Fruit fly (Drosophila melanogaster) whole organism, pupa: ENCODE results near the gene CG13039.

Experiments
- CG34367 ChIP-seq: fragments of 200-800 bp; sonication (Bioruptor generic); optimal IDR thresholded peaks from 2 replicates; lab custom pipeline; 2018; ENCODE audit warnings: missing biosample characterization, mild to moderate bottlenecking, missing genetic modification characterization
- D1 ChIP-seq: fragments of 200-800 bp; sonication (Bioruptor generic); optimal IDR thresholded peaks from 2 replicates; lab custom pipeline; 2018; ENCODE audit warnings: missing biosample characterization, mild to moderate bottlenecking, missing genetic modification characterization, moderate library complexity
- EcR ChIP-seq: fragments of 200-800 bp; sonication (Bioruptor generic); optimal IDR thresholded peaks from 3 replicates; lab custom pipeline; 2019; ENCODE audit warnings: missing biosample characterization, missing genetic modification characterization, mild to moderate bottlenecking, moderate library complexity, missing genetic modification reagents
- Ets98B ChIP-seq: fragments of 200-800 bp; sonication (Bioruptor generic); IDR thresholded peaks from 2 replicates; pipeline ENCODE4 v1.3.6; 2022; ENCODE audit warnings: missing biosample characterization, missing genetic modification characterization
- Pif1A ChIP-seq: fragments of 200-800 bp; sonication (Bioruptor generic); optimal IDR thresholded peaks from 3 replicates; lab custom pipeline; 2016; ENCODE audit warnings: missing biosample characterization, missing genetic modification characterization
- Snoo ChIP-seq: fragments of 200-800 bp; sonication (Bioruptor generic); optimal IDR thresholded peaks from 3 replicates; lab custom pipeline; 2017; ENCODE audit warnings: missing biosample characterization, mild to moderate bottlenecking, missing genetic modification characterization, inconsistent platforms
- rn ChIP-seq: fragments of 200-800 bp; sonication (Bioruptor generic); IDR thresholded peaks from 2 replicates; pipeline ENCODE4 v1.3.6; 2022; ENCODE audit warnings: missing biosample characterization, missing genetic modification characterization

DNA sequence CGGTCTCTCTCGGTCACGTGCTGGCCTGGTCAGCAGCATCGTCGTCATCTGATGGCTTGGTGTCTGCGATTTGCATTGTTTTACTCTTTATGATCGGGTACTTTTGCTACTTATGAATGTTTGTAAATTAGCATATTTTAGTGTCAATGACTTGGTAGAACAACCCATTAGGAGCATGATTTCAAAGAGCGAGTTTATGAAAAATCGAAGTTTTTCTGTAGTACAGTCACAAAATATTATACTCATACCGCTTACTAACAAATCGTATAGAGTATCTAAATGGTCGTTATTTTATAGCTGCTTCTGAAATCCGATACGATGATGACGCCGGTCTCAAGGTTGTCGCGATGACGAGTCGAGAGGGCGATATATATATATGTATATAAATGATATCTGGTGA lies 40.3 kb downstream of the CG13039 start:
- peak; percentile 65 for TF ChIP-seq Pif1A (GFP tag; lab: Kevin White, UChicago)
- peak; percentile 7 for TF ChIP-seq Snoo (tag; lab: Kevin White, UChicago)
- TF ChIP-seq D1 (tag; lab: Kevin White, UChicago): peak; percentile 62
- TF ChIP-seq rn (GFP tag; lab: Robert Waterston, UW): no peak
- TF ChIP-seq EcR (GFP tag; lab: Kevin White, UChicago): peak; percentile 87
- TF ChIP-seq Ets98B (GFP tag; lab: Robert Waterston, UW): no peak
- TF ChIP-seq CG34367 (tag; lab: Kevin White, UChicago): peak; percentile 67
